Fruit fly (Drosophila melanogaster) whole organism, embryonic: Measurements from ENCODE around the gene CG14655.
A peak's percentile ranks its signal among the peaks of the same experiment; 100 is the strongest.

Experiments
- Awh ChIP-seq: fragments of 200-800 bp; sonication (Bioruptor generic); IDR thresholded peaks from 2 replicates; pipeline ENCODE4, ENCODE4 v1.3.6; 2022; ENCODE audit warnings: missing biosample characterization, missing genetic modification characterization
- CG10147 ChIP-seq: fragments of 200-800 bp; sonication (Bioruptor generic); optimal IDR thresholded peaks from 2 replicates; lab custom pipeline; 2019; ENCODE audit warnings: missing biosample characterization, mild to moderate bottlenecking, missing genetic modification characterization, moderate library complexity
- CG10462 ChIP-seq: fragments of 200-800 bp; sonication (Bioruptor generic); optimal IDR thresholded peaks from 2 replicates; lab custom pipeline; 2016; ENCODE audit warnings: missing biosample characterization, missing genetic modification characterization
- CG11723 ChIP-seq: fragments of 200-800 bp; sonication (Bioruptor generic); optimal IDR thresholded peaks from 2 replicates; lab custom pipeline; 2017; ENCODE audit warnings: missing biosample characterization, mild to moderate bottlenecking, missing genetic modification characterization
- CG12299 ChIP-seq: fragments of 200-800 bp; sonication (Bioruptor generic); optimal IDR thresholded peaks from 2 replicates; lab custom pipeline; 2018; ENCODE audit warnings: missing biosample characterization, mild to moderate bottlenecking, missing genetic modification characterization
- CG13775 ChIP-seq: fragments of 200-800 bp; sonication (Bioruptor generic); optimal IDR thresholded peaks from 3 replicates; lab custom pipeline; 2017; ENCODE audit warnings: missing biosample characterization, mild to moderate bottlenecking, missing genetic modification characterization
- CG13894 ChIP-seq: fragments of 200-800 bp; sonication (Bioruptor generic); optimal IDR thresholded peaks from 3 replicates; lab custom pipeline; 2018; ENCODE audit warnings: missing biosample characterization, mild to moderate bottlenecking, missing genetic modification characterization, moderate library complexity
- CG14014 ChIP-seq: fragments of 200-800 bp; sonication (Bioruptor generic); IDR thresholded peaks from 2 replicates; pipeline ENCODE4 v1.3.6; 2022; ENCODE audit warnings: missing biosample characterization, missing genetic modification characterization
- CG15073 ChIP-seq: fragments of 200-800 bp; sonication (Bioruptor generic); optimal IDR thresholded peaks from 2 replicates; lab custom pipeline; 2016; ENCODE audit warnings: missing biosample characterization, missing genetic modification characterization
- CG2202 ChIP-seq: fragments of 200-800 bp; sonication (Bioruptor generic); optimal IDR thresholded peaks from 2 replicates; lab custom pipeline; 2018; ENCODE audit warnings: missing biosample characterization, mild to moderate bottlenecking, missing genetic modification characterization
- CG31224 ChIP-seq: fragments of 200-800 bp; sonication (Bioruptor generic); IDR thresholded peaks from 2 replicates; pipeline ENCODE4 v1.3.6; 2022; ENCODE audit warnings: missing biosample characterization, missing genetic modification characterization
- CG31441 ChIP-seq: fragments of 200-800 bp; sonication (Bioruptor generic); IDR thresholded peaks from 2 replicates; pipeline ENCODE4 v1.3.6; 2022; ENCODE audit warnings: missing biosample characterization, missing genetic modification characterization
- CG3407 ChIP-seq: fragments of 200-800 bp; sonication (Bioruptor generic); optimal IDR thresholded peaks from 2 replicates; lab custom pipeline; 2018; ENCODE audit warnings: missing biosample characterization, mild to moderate bottlenecking, missing genetic modification characterization
- CG4360 ChIP-seq: fragments of 200-800 bp; sonication (Bioruptor generic); IDR thresholded peaks from 2 replicates; pipeline ENCODE4 v1.3.6; 2022; ENCODE audit warnings: missing biosample characterization, missing genetic modification characterization
- CG6765 ChIP-seq: fragments of 200-800 bp; sonication (Bioruptor generic); optimal IDR thresholded peaks from 3 replicates; lab custom pipeline; 2017; ENCODE audit warnings: missing biosample characterization, mild to moderate bottlenecking, missing genetic modification characterization
- CG7963 ChIP-seq: fragments of 200-800 bp; sonication (Bioruptor generic); IDR thresholded peaks from 3 replicates; pipeline ENCODE4 v1.3.6; 2022; ENCODE audit warnings: missing biosample characterization, missing genetic modification characterization; ENCODE audit not compliant: partially characterized antibody
- CrebB ChIP-seq: fragments of 200-800 bp; sonication (Bioruptor generic); optimal IDR thresholded peaks from 3 replicates; lab custom pipeline; 2018; ENCODE audit warnings: missing biosample characterization, mild to moderate bottlenecking, missing genetic modification characterization
- Deaf1 ChIP-seq: fragments of 200-800 bp; optimal IDR thresholded peaks from 3 replicates; lab custom pipeline; 2019; ENCODE audit warnings: missing biosample characterization, mild to moderate bottlenecking, missing genetic modification characterization, moderate library complexity
- Elba2 ChIP-seq: fragments of 200-800 bp; sonication (Bioruptor generic); optimal IDR thresholded peaks from 3 replicates; lab custom pipeline; 2016; ENCODE audit warnings: missing biosample characterization, missing genetic modification characterization
- HmgZ ChIP-seq: fragments of 200-800 bp; sonication (Bioruptor generic); optimal IDR thresholded peaks from 2 replicates; lab custom pipeline; 2018; ENCODE audit warnings: missing biosample characterization, mild to moderate bottlenecking, missing genetic modification characterization
- Hr39 ChIP-seq: fragments of >200 bp; optimal IDR thresholded peaks from 2 replicates; lab custom pipeline; 2017
- Nf-YA ChIP-seq: fragments of 200-800 bp; sonication (Bioruptor generic); IDR thresholded peaks from 2 replicates; pipeline ENCODE4 v1.3.6; 2022; ENCODE audit warnings: missing biosample characterization, missing genetic modification characterization
- Nf-YC ChIP-seq: fragments of 200-800 bp; optimal IDR thresholded peaks from 3 replicates; lab custom pipeline; 2019; ENCODE audit warnings: missing biosample characterization, mild to moderate bottlenecking, missing genetic modification characterization, moderate library complexity
- Ssrp ChIP-seq: fragments of 200-800 bp; sonication (Bioruptor generic); optimal IDR thresholded peaks from 2 replicates; lab custom pipeline; 2018; ENCODE audit warnings: missing biosample characterization, mild to moderate bottlenecking, missing genetic modification characterization, moderate library complexity
- Stat92E ChIP-seq, 3 experiments: fragments of >200 bp in 2 of 3; fragments of 200-800 bp in 1 of 3; sonication (Bioruptor generic) in 1 of 3; optimal IDR thresholded peaks; 2 replicates each; lab custom pipeline; 2017 to 2019; ENCODE audit warnings: missing biosample characterization in 3 of 3, missing genetic modification characterization in 3 of 3, mild to moderate bottlenecking in 1 of 3, moderate library complexity in 1 of 3
- Trl ChIP-seq, 3 experiments: fragments of >200 bp in 2 of 3; fragments of 200-800 bp in 1 of 3; sonication (Bioruptor generic) in 1 of 3; optimal IDR thresholded peaks; 2 replicates in 1 of 3; 3 replicates in 2 of 3; lab custom pipeline; 2016 to 2017; ENCODE audit warnings: missing biosample characterization in 1 of 3, missing genetic modification characterization in 1 of 3
- ato ChIP-seq: fragments of 200-800 bp; sonication (Bioruptor generic); IDR thresholded peaks from 2 replicates; pipeline ENCODE4 v1.3.6; 2022; ENCODE audit warnings: missing biosample characterization, missing genetic modification characterization; ENCODE audit not compliant: partially characterized antibody
- caup ChIP-seq: fragments of 200-800 bp; sonication (Bioruptor generic); optimal IDR thresholded peaks from 3 replicates; lab custom pipeline; 2017; ENCODE audit warnings: missing biosample characterization, mild to moderate bottlenecking, missing genetic modification characterization, moderate library complexity; ENCODE audit not compliant: severe bottlenecking
- chinmo ChIP-seq: fragments of 200-800 bp; sonication (Bioruptor generic); IDR thresholded peaks from 4 replicates; pipeline ENCODE4 v1.3.6; 2022; ENCODE audit warnings: missing biosample characterization, missing genetic modification characterization; ENCODE audit not compliant: partially characterized antibody
- chn ChIP-seq: fragments of 200-800 bp; sonication (Bioruptor generic); optimal IDR thresholded peaks from 2 replicates; lab custom pipeline; 2016; ENCODE audit warnings: missing biosample characterization, missing genetic modification characterization
- ci ChIP-seq: fragments of 200-800 bp; sonication (Bioruptor generic); IDR thresholded peaks from 3 replicates; pipeline ENCODE4 v1.3.6; 2022; ENCODE audit warnings: missing biosample characterization, missing genetic modification characterization
- croc ChIP-seq: fragments of 200-800 bp; sonication (Bioruptor generic); conservative IDR thresholded peaks from 3 replicates; pipeline ENCODE4 v1.3.6; 2022; ENCODE audit warnings: missing biosample characterization, missing genetic modification characterization
- cwo ChIP-seq: fragments of 200-800 bp; sonication (Bioruptor generic); optimal IDR thresholded peaks from 3 replicates; lab custom pipeline; 2017; ENCODE audit warnings: missing biosample characterization, missing genetic modification characterization, mild to moderate bottlenecking, moderate library complexity, missing genetic modification reagents
- dm ChIP-seq: fragments of 200-800 bp; sonication (Bioruptor generic); optimal IDR thresholded peaks from 3 replicates; lab custom pipeline; 2016; ENCODE audit warnings: missing biosample characterization, missing genetic modification characterization
- exex ChIP-seq: fragments of 200-800 bp; sonication (Bioruptor generic); optimal IDR thresholded peaks from 4 replicates; lab custom pipeline; 2018; ENCODE audit warnings: missing biosample characterization, mild to moderate bottlenecking, missing genetic modification characterization, moderate library complexity
- kni ChIP-seq: fragments of 200-800 bp; sonication (Bioruptor generic); optimal IDR thresholded peaks from 3 replicates; lab custom pipeline; 2017; ENCODE audit warnings: mild to moderate bottlenecking, missing biosample characterization, missing genetic modification reagents, missing genetic modification characterization
- knrl ChIP-seq: fragments of 200-800 bp; sonication (Bioruptor generic); IDR thresholded peaks from 3 replicates; pipeline ENCODE4 v1.3.6; 2022; ENCODE audit warnings: missing biosample characterization, missing genetic modification characterization; ENCODE audit not compliant: partially characterized antibody
- lbe ChIP-seq: fragments of 200-800 bp; sonication (Bioruptor generic); optimal IDR thresholded peaks from 2 replicates; lab custom pipeline; 2016; ENCODE audit warnings: missing biosample characterization, mild to moderate bottlenecking, missing genetic modification characterization
- mirr ChIP-seq: fragments of 200-800 bp; sonication (Bioruptor generic); optimal IDR thresholded peaks from 3 replicates; lab custom pipeline; 2018; ENCODE audit warnings: missing biosample characterization, mild to moderate bottlenecking, missing genetic modification characterization
- peb ChIP-seq: fragments of 200-800 bp; sonication (Bioruptor generic); IDR thresholded peaks from 2 replicates; pipeline ENCODE4 v1.3.6; 2022; ENCODE audit warnings: missing biosample characterization, missing genetic modification characterization
- sd ChIP-seq: fragments of 200-800 bp; sonication (Bioruptor generic); optimal IDR thresholded peaks from 3 replicates; lab custom pipeline; 2018; ENCODE audit warnings: missing biosample characterization, mild to moderate bottlenecking, missing genetic modification characterization, moderate library complexity
- sens-2 ChIP-seq: fragments of 200-800 bp; sonication (Bioruptor generic); IDR thresholded peaks from 2 replicates; pipeline ENCODE4 v1.3.6; 2022; ENCODE audit warnings: missing biosample characterization, missing genetic modification characterization
- seq ChIP-seq: fragments of 200-800 bp; sonication (Bioruptor generic); IDR thresholded peaks from 2 replicates; pipeline ENCODE4 v1.3.6; 2022; ENCODE audit warnings: missing biosample characterization, missing genetic modification characterization
- twi ChIP-seq: fragments of 200-800 bp; optimal IDR thresholded peaks from 2 replicates; lab custom pipeline; 2019; ENCODE audit warnings: missing biosample characterization, mild to moderate bottlenecking, missing genetic modification characterization, moderate library complexity
- zen2 ChIP-seq: fragments of 200-800 bp; sonication (Bioruptor generic); IDR thresholded peaks from 3 replicates; pipeline ENCODE4 v1.3.6; 2022; ENCODE audit warnings: missing biosample characterization, missing genetic modification characterization; ENCODE audit not compliant: partially characterized antibody

Gene CG14655

DNA sequence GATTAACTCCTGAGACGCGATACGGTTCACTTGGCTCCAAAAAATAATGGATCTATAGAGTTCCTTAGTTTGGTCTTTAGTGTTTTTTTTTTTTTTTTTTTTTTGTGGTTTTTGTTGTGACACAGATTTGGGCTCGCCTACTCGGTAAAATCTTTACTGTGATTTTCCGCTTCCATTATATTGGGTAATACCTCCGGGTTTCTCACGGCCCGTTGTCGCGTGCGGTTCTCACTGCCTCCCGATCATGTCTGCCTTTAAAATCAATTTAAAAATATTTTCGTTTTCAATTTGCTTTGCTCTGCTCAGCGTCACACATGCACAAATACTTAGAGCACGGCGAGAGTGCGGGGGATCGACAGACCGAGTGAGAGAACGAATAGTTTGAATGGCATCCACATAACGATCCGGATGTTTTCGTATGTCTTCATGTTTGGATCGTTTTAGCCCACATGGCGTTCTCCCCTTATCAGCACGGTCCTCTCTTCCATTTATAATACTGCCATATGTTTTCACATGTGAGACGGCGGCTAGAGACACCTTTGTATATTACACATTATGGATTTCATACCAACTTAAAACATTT is 33.8 kb downstream of the CG14655 start (continued):
- TF ChIP-seq CG13894 (tag; lab: Kevin White, UChicago), result peak; percentile 44
- peak; percentile 89; the same call in 3 of the 4 replicates for TF ChIP-seq chinmo
- 0 out of 3 replicates have a peak, but pooled peaks have one; percentile 26 for TF ChIP-seq zen2 (GFP tag; lab: Robert Waterston, UW)
- no peak for TF ChIP-seq peb (GFP tag; lab: Robert Waterston, UW)
- no peak for TF ChIP-seq CG13775
- peak; percentile 44 for TF ChIP-seq HmgZ
- peak; percentile 33; the same call in 2 of the 3 replicates for TF ChIP-seq ci
- TF ChIP-seq Ssrp (tag; lab: Kevin White, UChicago), result no peak
- no peak for TF ChIP-seq CG11723
- TF ChIP-seq CG15073 (GFP tag; lab: Kevin White, UChicago), result no peak
- TF ChIP-seq ato, result 0 out of 2 replicates have a peak, but pooled peaks have one; percentile 22
- TF ChIP-seq CG31441 (GFP tag; lab: Robert Waterston, UW), result no peak
- TF ChIP-seq CG14014 (GFP tag; lab: Robert Waterston, UW), result 0 out of 2 replicates have a peak, but pooled peaks have one; percentile 15
- no peak for TF ChIP-seq CG6765 (GFP tag; lab: Kevin White, UChicago)
- TF ChIP-seq caup (GFP tag; lab: Kevin White, UChicago), result peak; percentile 7
- no peak for TF ChIP-seq seq (GFP tag; lab: Robert Waterston, UW)
- peak; percentile 61 for TF ChIP-seq mirr (GFP tag; lab: Kevin White, UChicago)
- no peak; the same call in 1 of the 2 replicates for TF ChIP-seq sens-2 (GFP tag; lab: Robert Waterston, UW)
- peak; percentile 53 for TF ChIP-seq exex
- peak; percentile 72 for TF ChIP-seq Deaf1
- peak; percentile 4 for TF ChIP-seq CG10147 (GFP tag; lab: Kevin White, UChicago)
- TF ChIP-seq Nf-YA (GFP tag; lab: Robert Waterston, UW), result no peak
- no peak for TF ChIP-seq CG7963
- TF ChIP-seq CG10462, result no peak
- TF ChIP-seq Trl (optimal IDR thresholded peaks at IDR 0.05; lab: Kevin White, UChicago), result peak; percentile 46 to 76
- no peak for TF ChIP-seq Trl (GFP tag; optimal IDR thresholded peaks at IDR 0.05; lab: Kevin White, UChicago)
- TF ChIP-seq CG12299 (tag; lab: Kevin White, UChicago), result peak; percentile 5
- TF ChIP-seq CG3407 (GFP tag; lab: Kevin White, UChicago), result no peak
- TF ChIP-seq Nf-YC (tag; lab: Kevin White, UChicago), result no peak
- TF ChIP-seq dm (GFP tag; lab: Kevin White, UChicago), result peak; percentile 10
- no peak for TF ChIP-seq chn
- TF ChIP-seq CG31224 (GFP tag; lab: Robert Waterston, UW), result no peak
- TF ChIP-seq CrebB, result peak; percentile 58
- TF ChIP-seq twi, result peak; percentile 89
- TF ChIP-seq kni (GFP tag; lab: Kevin White, UChicago), result no peak
- TF ChIP-seq sd (tag; lab: Kevin White, UChicago), result peak; percentile 85
- peak; percentile 56 for TF ChIP-seq cwo (GFP tag; lab: Kevin White, UChicago)

DNA sequence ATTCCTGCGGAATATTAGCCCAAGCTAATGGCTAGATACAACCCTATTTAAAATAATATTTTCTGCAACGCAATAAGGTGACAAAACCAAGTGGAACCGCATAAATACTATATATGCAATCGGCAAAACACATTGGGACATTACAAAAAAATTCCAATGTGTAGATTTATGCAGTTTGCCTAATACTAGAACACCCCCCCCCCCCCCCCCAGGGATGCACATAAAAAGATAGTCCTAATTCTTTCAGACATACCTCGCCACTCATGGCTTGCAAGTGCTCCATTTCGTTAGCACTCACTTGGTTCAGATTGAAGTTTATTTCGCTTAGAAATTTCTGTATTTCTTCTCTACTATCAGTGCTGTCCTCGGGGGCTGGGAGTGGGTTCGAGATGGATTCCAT is 34.6 kb downstream of the CG14655 start:
- TF ChIP-seq croc (GFP tag; lab: Robert Waterston, UW), result no peak
- no peak for TF ChIP-seq knrl (GFP tag; lab: Robert Waterston, UW)
- peak in 1 of 3 experiments; percentile 79 for TF ChIP-seq Stat92E (GFP tag; optimal IDR thresholded peaks at IDR 0.05; lab: Kevin White, UChicago)
- no peak for TF ChIP-seq lbe (GFP tag; lab: Kevin White, UChicago)
- TF ChIP-seq CG2202 (tag; lab: Kevin White, UChicago), result no peak
- TF ChIP-seq Awh (GFP tag; lab: Robert Waterston, UW), result no peak
- no peak for TF ChIP-seq CG4360 (GFP tag; lab: Robert Waterston, UW)
- TF ChIP-seq Hr39 (lab: Kevin White, UChicago), result peak; percentile 77
- TF ChIP-seq Elba2 (GFP tag; lab: Kevin White, UChicago), result no peak
